Fruit fly (Drosophila melanogaster): ENCODE results near the gene Inx2.

Inx2 gene

dm6 chrX:6998492-6998852 lies at the start of gene Inx2 (continued):
- TF ChIP-seq corto (GFP tag; optimal IDR thresholded peaks at IDR 0.05): no peak
- TF ChIP-seq Ravus (GFP tag; IDR thresholded peaks at IDR 0.05): no peak
- TF ChIP-seq ken (GFP tag; IDR thresholded peaks at IDR 0.05): no peak
- peak; percentile 43 for TF ChIP-seq CG10209 (GFP tag; optimal IDR thresholded peaks at IDR 0.05)
- TF ChIP-seq Dfd (GFP tag; optimal IDR thresholded peaks at IDR 0.05): no peak
- TF ChIP-seq ATbp (GFP tag; optimal IDR thresholded peaks at IDR 0.05): no peak
- TF ChIP-seq CG3847 (GFP tag; IDR thresholded peaks at IDR 0.05): no peak
- no peak for TF ChIP-seq Dek (tag; optimal IDR thresholded peaks at IDR 0.05)
- TF ChIP-seq GATAe (GFP tag; conservative IDR thresholded peaks at IDR 0.05): no peak
- no peak for TF ChIP-seq CG14667 (GFP tag; IDR thresholded peaks at IDR 0.05)
- no peak for TF ChIP-seq klu (GFP tag; IDR thresholded peaks at IDR 0.05)
- no peak for TF ChIP-seq chif (GFP tag; optimal IDR thresholded peaks at IDR 0.05)
- no peak for TF ChIP-seq ham (GFP tag; IDR thresholded peaks at IDR 0.05)
- TF ChIP-seq HmgD (GFP tag; optimal IDR thresholded peaks at IDR 0.05): peak; percentile 73
- TF ChIP-seq CG2116 (GFP tag; optimal IDR thresholded peaks at IDR 0.05): no peak
- TF ChIP-seq CG7928 (GFP tag; optimal IDR thresholded peaks at IDR 0.05): no peak
- no peak for TF ChIP-seq salm (tag; optimal IDR thresholded peaks at IDR 0.05)
- peak; percentile 52 for TF ChIP-seq gro (GFP tag; optimal IDR thresholded peaks at IDR 0.05)
- TF ChIP-seq tx (GFP tag; optimal IDR thresholded peaks at IDR 0.05): no peak
- TF ChIP-seq Antp (GFP tag; optimal IDR thresholded peaks at IDR 0.05): peak; percentile 13
- no peak for TF ChIP-seq NfI (GFP tag; optimal IDR thresholded peaks at IDR 0.05)
- no peak for TF ChIP-seq dpn (GFP tag; optimal IDR thresholded peaks at IDR 0.05)
- TF ChIP-seq Dll (GFP tag; IDR thresholded peaks at IDR 0.05; ENCODE audit: partially characterized antibody): no peak
- TF ChIP-seq CG3407 (GFP tag; optimal IDR thresholded peaks at IDR 0.05): no peak
- TF ChIP-seq CG10431 (GFP tag; optimal IDR thresholded peaks at IDR 0.05): peak; percentile 28
- no peak; the same call in 3 of the 4 replicates for TF ChIP-seq Gug (GFP tag; IDR thresholded peaks at IDR 0.05)
- TF ChIP-seq CG15073 (GFP tag; optimal IDR thresholded peaks at IDR 0.05): no peak
- TF ChIP-seq CG12219 (GFP tag; optimal IDR thresholded peaks at IDR 0.05): peak; percentile 35
- peak; percentile 54 for TF ChIP-seq HHEX (GFP tag; optimal IDR thresholded peaks at IDR 0.05)
- no peak for TF ChIP-seq CG11093 (GFP tag; IDR thresholded peaks at IDR 0.05)
- no peak for TF ChIP-seq CG14441 (GFP tag; IDR thresholded peaks at IDR 0.05)
- TF ChIP-seq Elba2 (GFP tag; optimal IDR thresholded peaks at IDR 0.05): no peak
- TF ChIP-seq Mrtf (GFP tag; IDR thresholded peaks at IDR 0.05): no peak
- peak; percentile 66 for TF ChIP-seq Hey (tag; optimal IDR thresholded peaks at IDR 0.05)
- no peak for TF ChIP-seq CG14860 (GFP tag; IDR thresholded peaks at IDR 0.05; ENCODE audit: partially characterized antibody)
- TF ChIP-seq nom (GFP tag; optimal IDR thresholded peaks at IDR 0.05): peak; percentile 77
- TF ChIP-seq knrl (GFP tag; IDR thresholded peaks at IDR 0.05; ENCODE audit: partially characterized antibody): 0 out of 3 replicates have a peak, but pooled peaks have one; percentile 41
- no peak for TF ChIP-seq CG1602 (GFP tag; optimal IDR thresholded peaks at IDR 0.05)
- no peak for TF ChIP-seq CG13624 (GFP tag; optimal IDR thresholded peaks at IDR 0.05)
- no peak for TF ChIP-seq CG1603 (tag; optimal IDR thresholded peaks at IDR 0.05)
- TF ChIP-seq Hmr (GFP tag; optimal IDR thresholded peaks at IDR 0.05): peak; percentile 30
- TF ChIP-seq br (optimal IDR thresholded peaks at IDR 0.05): no peak
- peak; percentile 48 for TF ChIP-seq CG18599 (GFP tag; optimal IDR thresholded peaks at IDR 0.05)
- TF ChIP-seq toy (GFP tag; IDR thresholded peaks at IDR 0.05): no peak
- peak; percentile 72 for TF ChIP-seq Fer1 (GFP tag; optimal IDR thresholded peaks at IDR 0.05)
- TF ChIP-seq CG6272 (GFP tag; IDR thresholded peaks at IDR 0.05): no peak
- TF ChIP-seq CG8290 (GFP tag; optimal IDR thresholded peaks at IDR 0.05): no peak
- TF ChIP-seq CG8290 (tag; optimal IDR thresholded peaks at IDR 0.05): peak in 1 of 2 experiments; percentile 83
- no peak for TF ChIP-seq CG9817 (tag; optimal IDR thresholded peaks at IDR 0.05)
- no peak for TF ChIP-seq cato (GFP tag; optimal IDR thresholded peaks at IDR 0.05; ENCODE audit: borderline replicate concordance)
- TF ChIP-seq CG6813 (GFP tag; optimal IDR thresholded peaks at IDR 0.05): peak; percentile 14
- TF ChIP-seq zen2 (GFP tag; IDR thresholded peaks at IDR 0.05; ENCODE audit: partially characterized antibody): peak; percentile 71; the same call in 2 of the 3 replicates
